Worm (Caenorhabditis elegans) whole organism, late embryonic: ENCODE results near the gene ckb-2.

Experiments
- C08G9.2 ChIP-seq: sonication (generic microtip); optimal IDR thresholded peaks from 2 replicates; lab custom pipeline; 2016; ENCODE audit warnings: mild to moderate bottlenecking, missing genetic modification characterization, moderate library complexity, missing compliant biosample characterization
- C38D4.7 ChIP-seq: fragments of 200-800 bp; sonication (Bioruptor generic); optimal IDR thresholded peaks from 2 replicates; lab custom pipeline; 2018; ENCODE audit warnings: mild to moderate bottlenecking, missing genetic modification characterization, moderate library complexity, missing compliant biosample characterization
- F13H6.1 ChIP-seq: sonication (generic microtip); optimal IDR thresholded peaks from 2 replicates; lab custom pipeline; 2016; ENCODE audit warnings: missing genetic modification characterization, missing compliant biosample characterization
- T23F11.4 ChIP-seq: fragments of 200-800 bp; sonication (Bioruptor generic); optimal IDR thresholded peaks from 2 replicates; lab custom pipeline; 2018; ENCODE audit warnings: mild to moderate bottlenecking, missing genetic modification characterization, missing compliant biosample characterization
- ahr-1 ChIP-seq: sonication (generic microtip); optimal IDR thresholded peaks from 2 replicates; lab custom pipeline; 2016; ENCODE audit warnings: missing genetic modification characterization, missing compliant biosample characterization
- ama-1 ChIP-seq: fragments of 150-350 bp; optimal IDR thresholded peaks from 2 replicates; lab custom pipeline; 2014
- ceh-2 ChIP-seq: sonication (generic microtip); optimal IDR thresholded peaks from 2 replicates; lab custom pipeline; 2016; ENCODE audit warnings: missing genotype, missing genetic modification characterization, missing compliant biosample characterization
- ceh-22 ChIP-seq: sonication (generic microtip); optimal IDR thresholded peaks from 2 replicates; lab custom pipeline; 2017; ENCODE audit warnings: missing biosample characterization, missing genetic modification characterization
- ceh-24 ChIP-seq: sonication (generic microtip); optimal IDR thresholded peaks from 2 replicates; lab custom pipeline; 2016; ENCODE audit warnings: mild to moderate bottlenecking, missing genetic modification characterization, missing compliant biosample characterization
- ceh-31 ChIP-seq: sonication (generic microtip); optimal IDR thresholded peaks from 2 replicates; lab custom pipeline; 2016; ENCODE audit warnings: missing genetic modification characterization, missing compliant biosample characterization
- ceh-34 ChIP-seq: sonication (generic microtip); optimal IDR thresholded peaks from 2 replicates; lab custom pipeline; 2016; ENCODE audit warnings: mild to moderate bottlenecking, missing genetic modification characterization, missing compliant biosample characterization
- ceh-45 ChIP-seq: fragments of 200-800 bp; sonication (Bioruptor generic); IDR thresholded peaks from 2 replicates; pipeline ENCODE4 v1.3.6; 2022; ENCODE audit warnings: missing genetic modification reagents, missing genetic modification characterization, missing compliant biosample characterization
- ceh-6 ChIP-seq: fragments of 200-800 bp; sonication (Bioruptor generic); optimal IDR thresholded peaks from 2 replicates; lab custom pipeline; 2018; ENCODE audit warnings: mild to moderate bottlenecking, missing genetic modification characterization, missing compliant biosample characterization
- elt-4 ChIP-seq: sonication (generic microtip); optimal IDR thresholded peaks from 2 replicates; lab custom pipeline; 2016; ENCODE audit warnings: missing genetic modification characterization, missing compliant biosample characterization
- ets-4 ChIP-seq: sonication (generic microtip); optimal IDR thresholded peaks from 2 replicates; lab custom pipeline; 2016; ENCODE audit warnings: missing genetic modification characterization, missing compliant biosample characterization
- eyg-1 ChIP-seq: sonication (generic microtip); optimal IDR thresholded peaks from 2 replicates; lab custom pipeline; 2016; ENCODE audit warnings: missing genotype, missing genetic modification characterization, missing compliant biosample characterization
- fkh-10 ChIP-seq: fragments of 150-350 bp; optimal IDR thresholded peaks from 2 replicates; lab custom pipeline; 2014; ENCODE audit warnings: missing biosample characterization, missing genetic modification reagents, missing genetic modification characterization
- fkh-6 ChIP-seq: sonication (generic microtip); optimal IDR thresholded peaks from 2 replicates; lab custom pipeline; 2016; ENCODE audit warnings: missing genetic modification characterization, missing compliant biosample characterization
- hlh-13 ChIP-seq: fragments of 200-800 bp; sonication (Bioruptor generic); optimal IDR thresholded peaks from 2 replicates; lab custom pipeline; 2018; ENCODE audit warnings: mild to moderate bottlenecking, missing genetic modification characterization, missing compliant biosample characterization
- hlh-15 ChIP-seq: sonication (generic microtip); optimal IDR thresholded peaks from 2 replicates; lab custom pipeline; 2016; ENCODE audit warnings: missing genetic modification characterization, missing compliant biosample characterization
- hlh-30 ChIP-seq: sonication (generic microtip); optimal IDR thresholded peaks from 2 replicates; lab custom pipeline; 2017; ENCODE audit warnings: antibody characterized with exemption, missing genetic modification characterization, missing compliant biosample characterization; ENCODE audit not compliant: insufficient read depth
- hlh-6 ChIP-seq: sonication (generic microtip); optimal IDR thresholded peaks from 2 replicates; lab custom pipeline; 2016; ENCODE audit warnings: missing genotype, missing genetic modification characterization, missing compliant biosample characterization
- lim-6 ChIP-seq: sonication (generic microtip); optimal IDR thresholded peaks from 2 replicates; lab custom pipeline; 2016; ENCODE audit warnings: missing genetic modification characterization, missing compliant biosample characterization
- lin-11 ChIP-seq: fragments of 200-800 bp; sonication (Bioruptor generic); optimal IDR thresholded peaks from 2 replicates; lab custom pipeline; 2018; ENCODE audit warnings: mild to moderate bottlenecking, missing genetic modification characterization, missing compliant biosample characterization
- nhr-11 ChIP-seq: fragments of 150-350 bp; optimal IDR thresholded peaks from 2 replicates; lab custom pipeline; 2014; ENCODE audit warnings: missing biosample characterization, missing genetic modification characterization
- nhr-232 ChIP-seq: sonication (generic microtip); optimal IDR thresholded peaks from 2 replicates; lab custom pipeline; 2016; ENCODE audit warnings: missing genetic modification characterization, missing compliant biosample characterization
- odd-2 ChIP-seq: sonication (generic microtip); optimal IDR thresholded peaks from 2 replicates; lab custom pipeline; 2017; ENCODE audit warnings: antibody characterized with exemption, mild to moderate bottlenecking, missing genetic modification characterization, missing compliant biosample characterization
- pat-9 ChIP-seq: fragments of 200-800 bp; sonication (Bioruptor generic); optimal IDR thresholded peaks from 2 replicates; lab custom pipeline; 2018; ENCODE audit warnings: mild to moderate bottlenecking, missing genetic modification characterization, moderate library complexity, missing compliant biosample characterization
- pax-1 ChIP-seq: fragments of 150-350 bp; optimal IDR thresholded peaks from 2 replicates; lab custom pipeline; 2014; ENCODE audit warnings: missing biosample characterization, missing genetic modification characterization
- pha-2 ChIP-seq: sonication (generic microtip); optimal IDR thresholded peaks from 2 replicates; lab custom pipeline; 2017; ENCODE audit warnings: mild to moderate bottlenecking, missing genetic modification characterization, missing compliant biosample characterization
- pqm-1 ChIP-seq: sonication (generic microtip); optimal IDR thresholded peaks from 2 replicates; lab custom pipeline; 2016; ENCODE audit warnings: missing genetic modification characterization, missing compliant biosample characterization
- pros-1 ChIP-seq: fragments of 150-350 bp; optimal IDR thresholded peaks from 2 replicates; lab custom pipeline; 2014; ENCODE audit warnings: missing biosample characterization, missing genetic modification reagents, missing genetic modification characterization
- rnt-1 ChIP-seq: sonication (generic microtip); optimal IDR thresholded peaks from 2 replicates; lab custom pipeline; 2016; ENCODE audit warnings: missing genetic modification characterization, missing compliant biosample characterization
- sdc-2 ChIP-seq: sonication (generic microtip); optimal IDR thresholded peaks from 2 replicates; lab custom pipeline; 2016; ENCODE audit warnings: missing genotype, missing genetic modification characterization, missing compliant biosample characterization
- sox-2 ChIP-seq: fragments of 200-800 bp; sonication (Bioruptor generic); IDR thresholded peaks from 2 replicates; pipeline ENCODE4 v1.3.6; 2022; ENCODE audit warnings: missing genetic modification reagents, missing genetic modification characterization, missing compliant biosample characterization
- sox-4 ChIP-seq: sonication (generic microtip); optimal IDR thresholded peaks from 2 replicates; lab custom pipeline; 2017; ENCODE audit warnings: mild to moderate bottlenecking, missing genetic modification characterization, inconsistent platforms, missing compliant biosample characterization
- tbx-2 ChIP-seq: sonication (generic microtip); optimal IDR thresholded peaks from 2 replicates; lab custom pipeline; 2016; ENCODE audit warnings: missing genetic modification characterization, missing compliant biosample characterization
- tbx-7 ChIP-seq: sonication (generic microtip); optimal IDR thresholded peaks from 2 replicates; lab custom pipeline; 2016; ENCODE audit warnings: missing genotype, missing genetic modification characterization, missing compliant biosample characterization
- unc-3 ChIP-seq, 2 experiments: fragments of 200-800 bp in 1 of 2; sonication (Bioruptor generic) in 1 of 2; sonication (generic microtip) in 1 of 2; conservative IDR thresholded peaks in 1 of 2; optimal IDR thresholded peaks in 1 of 2; 2 replicates each; pipeline versions ENCODE4 v1.3.6 to Lab custom; 2016 to 2022; ENCODE audit warnings: missing compliant biosample characterization in 2 of 2, missing genetic modification characterization in 2 of 2, missing genetic modification reagents in 1 of 2
- unc-42 ChIP-seq: sonication (generic microtip); optimal IDR thresholded peaks from 2 replicates; lab custom pipeline; 2016; ENCODE audit warnings: missing genotype, missing genetic modification characterization, missing compliant biosample characterization
- ztf-16 ChIP-seq: sonication (generic microtip); optimal IDR thresholded peaks from 2 replicates; lab custom pipeline; 2017; ENCODE audit warnings: missing genetic modification characterization, missing compliant biosample characterization

ckb-2 gene

ce11 chrIII:4384487-4384886, 16.7 kb downstream of the ckb-2 start, which contains the start of gene pals-28:
pals-28 (plus strand) TSS chrIII:4384787.
- TF ChIP-seq ceh-22 (tag; lab: Kevin White, UChicago): no peak
- no peak for TF ChIP-seq ceh-31 (tag; lab: Kevin White, UChicago)
- TF ChIP-seq elt-4: no peak
- no peak for TF ChIP-seq ceh-34 (tag; lab: Kevin White, UChicago)
- TF ChIP-seq F13H6.1 (tag; lab: Kevin White, UChicago): no peak
- no peak for TF ChIP-seq sox-4 (tag; lab: Kevin White, UChicago)
- TF ChIP-seq ceh-2: no peak
- TF ChIP-seq pros-1: no peak
- TF ChIP-seq ets-4 (tag; lab: Kevin White, UChicago): no peak
- TF ChIP-seq ceh-6 (GFP tag; lab: Kevin White, UChicago): no peak
- no peak for TF ChIP-seq hlh-6 (tag; lab: Kevin White, UChicago)
- no peak for TF ChIP-seq ceh-24 (tag; lab: Kevin White, UChicago)
- TF ChIP-seq ztf-16 (tag; lab: Kevin White, UChicago): no peak
- TF ChIP-seq, all 69 proteins: peak for 0

ce11 chrIII:4390421-4390820, 22.7 kb downstream of the ckb-2 start:
- TF ChIP-seq C08G9.2: no peak
- no peak for TF ChIP-seq pha-2 (tag; lab: Kevin White, UChicago)
- no peak for TF ChIP-seq nhr-232 (tag; lab: Kevin White, UChicago)
- TF ChIP-seq nhr-11 (tag; lab: Kevin White, UChicago): no peak
- no peak for TF ChIP-seq rnt-1 (tag; lab: Kevin White, UChicago)
- no peak for TF ChIP-seq sox-2
- TF ChIP-seq tbx-7 (tag; lab: Kevin White, UChicago): no peak
- TF ChIP-seq fkh-10: no peak
- no peak for TF ChIP-seq pax-1 (tag; lab: Kevin White, UChicago)
- TF ChIP-seq ceh-6 (GFP tag; lab: Kevin White, UChicago): no peak
- no peak for TF ChIP-seq hlh-6 (tag; lab: Kevin White, UChicago)
- no peak for TF ChIP-seq elt-4
- TF ChIP-seq ahr-1 (tag; lab: Kevin White, UChicago): no peak

ce11 chrIII:4391319-4391718, 23.6 kb downstream of the ckb-2 start:
- TF ChIP-seq T23F11.4 (no peak), lim-6 (tag; lab: Kevin White, UChicago) (no peak), hlh-30 (tag; lab: Kevin White, UChicago) (no peak), odd-2 (no peak), lin-11 (tag; lab: Kevin White, UChicago) (no peak), C38D4.7 (no peak), ceh-34 (tag; lab: Kevin White, UChicago) (no peak), tbx-2 (tag; lab: Kevin White, UChicago) (no peak), hlh-15 (tag; lab: Kevin White, UChicago) (no peak), hlh-13 (GFP tag; lab: Kevin White, UChicago) (no peak), pros-1 (no peak), fkh-6 (no peak), pha-2 (tag; lab: Kevin White, UChicago) (no peak), nhr-11 (tag; lab: Kevin White, UChicago) (no peak)

- TF ChIP-seq ceh-31 (tag; lab: Kevin White, UChicago) (no peak), tbx-2 (tag; lab: Kevin White, UChicago) (no peak), ceh-6 (GFP tag; lab: Kevin White, UChicago) (no peak)
- TF ChIP-seq, all 69 proteins: peak for 0
Observed at ce11 chrIII:4391938-4392337, 24.2 kb downstream of the ckb-2 start.

ce11 chrIII:4394496-4394895, 26.7 kb downstream of the ckb-2 start, which contains the start of gene R07E5.4:
R07E5.4 (plus strand) TSS chrIII:4394796.
- TF ChIP-seq lim-6 (tag; lab: Kevin White, UChicago) (no peak), ets-4 (tag; lab: Kevin White, UChicago) (no peak), ceh-6 (GFP tag; lab: Kevin White, UChicago) (no peak), sdc-2 (tag; lab: Kevin White, UChicago) (no peak), pqm-1 (tag; lab: Kevin White, UChicago) (no peak), eyg-1 (tag; lab: Kevin White, UChicago) (no peak), unc-42 (tag; lab: Kevin White, UChicago) (no peak), unc-3 (GFP tag; conservative IDR thresholded peaks at IDR 0.05; lab: Robert Waterston, UW) (no peak), unc-3 (tag; optimal IDR thresholded peaks at IDR 0.05; lab: Kevin White, UChicago) (no peak), ceh-45 (GFP tag; lab: Robert Waterston, UW) (no peak), pat-9 (no peak), ama-1 (lab: Kevin White, UChicago) (no peak), pha-2 (tag; lab: Kevin White, UChicago) (no peak)
